Fruit fly (Drosophila melanogaster) whole organism, embryonic: ENCODE data around the gene dUTPase.

Experiments used
- B-H1 ChIP-seq: fragments of 200-800 bp; sonication (Bioruptor generic); IDR thresholded peaks from 3 replicates; pipeline ENCODE4 v1.3.6; 2022; ENCODE audit warnings: missing biosample characterization, missing genetic modification characterization
- Bgb ChIP-seq: fragments of 200-800 bp; sonication (Bioruptor generic); IDR thresholded peaks from 2 replicates; pipeline ENCODE4 v1.3.6; 2022; ENCODE audit warnings: missing biosample characterization, missing genetic modification characterization; ENCODE audit not compliant: partially characterized antibody
- CG10366 ChIP-seq: fragments of 200-800 bp; sonication (Bioruptor generic); IDR thresholded peaks from 2 replicates; pipeline ENCODE4 v1.3.6; 2022; ENCODE audit warnings: missing biosample characterization, missing genetic modification characterization
- CG10565 ChIP-seq: fragments of 200-800 bp; sonication (Bioruptor generic); optimal IDR thresholded peaks from 3 replicates; lab custom pipeline; 2016; ENCODE audit warnings: missing biosample characterization, mild to moderate bottlenecking, missing genetic modification characterization
- CG12219 ChIP-seq: fragments of 200-800 bp; sonication (Bioruptor generic); optimal IDR thresholded peaks from 3 replicates; lab custom pipeline; 2018; ENCODE audit warnings: missing biosample characterization, mild to moderate bottlenecking, missing genetic modification characterization
- CG12299 ChIP-seq: fragments of 200-800 bp; sonication (Bioruptor generic); optimal IDR thresholded peaks from 2 replicates; lab custom pipeline; 2018; ENCODE audit warnings: missing biosample characterization, mild to moderate bottlenecking, missing genetic modification characterization
- CG12942 ChIP-seq: fragments of 200-800 bp; sonication (Bioruptor generic); optimal IDR thresholded peaks from 3 replicates; lab custom pipeline; 2016; ENCODE audit warnings: missing biosample characterization, missing genetic modification characterization
- CG13894 ChIP-seq: fragments of 200-800 bp; sonication (Bioruptor generic); optimal IDR thresholded peaks from 3 replicates; lab custom pipeline; 2018; ENCODE audit warnings: missing biosample characterization, mild to moderate bottlenecking, missing genetic modification characterization, moderate library complexity
- CG14860 ChIP-seq: fragments of 200-800 bp; sonication (Bioruptor generic); IDR thresholded peaks from 3 replicates; pipeline ENCODE4 v1.3.6; 2022; ENCODE audit warnings: missing biosample characterization, missing genetic modification characterization; ENCODE audit not compliant: partially characterized antibody
- CG15514 ChIP-seq: fragments of 200-800 bp; sonication (Bioruptor generic); optimal IDR thresholded peaks from 3 replicates; lab custom pipeline; 2017; ENCODE audit warnings: missing biosample characterization, missing genetic modification characterization, mild to moderate bottlenecking, moderate library complexity, missing genetic modification reagents
- CG15601 ChIP-seq: fragments of 200-800 bp; sonication (Bioruptor generic); optimal IDR thresholded peaks from 3 replicates; lab custom pipeline; 2019; ENCODE audit warnings: missing biosample characterization, mild to moderate bottlenecking, missing genetic modification characterization, moderate library complexity
- CG16813 ChIP-seq: fragments of 200-800 bp; sonication (Bioruptor generic); IDR thresholded peaks from 3 replicates; pipeline ENCODE4 v1.3.6; 2022; ENCODE audit warnings: missing biosample characterization, missing genetic modification characterization; ENCODE audit not compliant: partially characterized antibody
- CG16815 ChIP-seq: fragments of 200-800 bp; sonication (Bioruptor generic); optimal IDR thresholded peaks from 3 replicates; lab custom pipeline; 2017; ENCODE audit warnings: missing biosample characterization, mild to moderate bottlenecking, missing genetic modification characterization
- CG17612 ChIP-seq: fragments of 200-800 bp; sonication (Bioruptor generic); IDR thresholded peaks from 2 replicates; pipeline ENCODE4 v1.3.6; 2022; ENCODE audit warnings: missing biosample characterization, missing genetic modification characterization
- CG17912 ChIP-seq: fragments of 200-800 bp; sonication (Bioruptor generic); optimal IDR thresholded peaks from 2 replicates; lab custom pipeline; 2018; ENCODE audit warnings: missing biosample characterization, mild to moderate bottlenecking, missing genetic modification characterization
- CG2889 ChIP-seq: fragments of 200-800 bp; sonication (Bioruptor generic); IDR thresholded peaks from 3 replicates; pipeline ENCODE4 v1.3.6; 2022; ENCODE audit warnings: missing biosample characterization, missing genetic modification characterization
- CG31388 ChIP-seq: fragments of 200-800 bp; sonication (Bioruptor generic); optimal IDR thresholded peaks from 2 replicates; lab custom pipeline; 2016; ENCODE audit warnings: missing biosample characterization, missing genetic modification characterization
- CG4404 ChIP-seq: fragments of 200-800 bp; sonication (Bioruptor generic); IDR thresholded peaks from 2 replicates; pipeline ENCODE4 v1.3.6; 2022; ENCODE audit warnings: missing biosample characterization, missing genetic modification characterization
- CG6765 ChIP-seq: fragments of 200-800 bp; sonication (Bioruptor generic); optimal IDR thresholded peaks from 3 replicates; lab custom pipeline; 2017; ENCODE audit warnings: missing biosample characterization, mild to moderate bottlenecking, missing genetic modification characterization
- CG9609 ChIP-seq: fragments of 200-800 bp; sonication (Bioruptor generic); optimal IDR thresholded peaks from 3 replicates; lab custom pipeline; 2016; ENCODE audit warnings: missing biosample characterization, missing genetic modification characterization
- CG9932 ChIP-seq: fragments of 200-800 bp; sonication (Bioruptor generic); IDR thresholded peaks from 2 replicates; pipeline ENCODE4 v1.3.6; 2022; ENCODE audit warnings: missing biosample characterization, missing genetic modification characterization
- CkIIα-i1 ChIP-seq: fragments of 200-800 bp; sonication (Bioruptor generic); IDR thresholded peaks from 2 replicates; pipeline ENCODE4 v1.3.6; 2022; ENCODE audit warnings: missing biosample characterization, missing genetic modification characterization
- D19A ChIP-seq: fragments of 200-800 bp; optimal IDR thresholded peaks from 3 replicates; lab custom pipeline; 2019; ENCODE audit warnings: missing biosample characterization, mild to moderate bottlenecking, missing genetic modification characterization, moderate library complexity
- Dek ChIP-seq: fragments of 200-800 bp; sonication (Bioruptor generic); optimal IDR thresholded peaks from 3 replicates; lab custom pipeline; 2019; ENCODE audit warnings: missing biosample characterization, mild to moderate bottlenecking, missing genetic modification characterization, moderate library complexity
- Doc3 ChIP-seq: fragments of 200-800 bp; sonication (Bioruptor generic); IDR thresholded peaks from 3 replicates; pipeline ENCODE4 v1.3.6; 2022; ENCODE audit warnings: missing biosample characterization, missing genetic modification characterization; ENCODE audit not compliant: partially characterized antibody
- Ets97D ChIP-seq: fragments of 200-800 bp; sonication (Bioruptor generic); optimal IDR thresholded peaks from 3 replicates; lab custom pipeline; 2016; ENCODE audit warnings: missing biosample characterization, missing genetic modification characterization
- Fer3 ChIP-seq: fragments of 200-800 bp; sonication (Bioruptor generic); optimal IDR thresholded peaks from 2 replicates; lab custom pipeline; 2018; ENCODE audit warnings: missing biosample characterization, mild to moderate bottlenecking, missing genetic modification characterization, moderate library complexity
- HLHmδ ChIP-seq: fragments of 200-800 bp; sonication (Bioruptor generic); optimal IDR thresholded peaks from 2 replicates; lab custom pipeline; 2018; ENCODE audit warnings: missing biosample characterization, mild to moderate bottlenecking, missing genetic modification characterization, moderate library complexity
- HmgD ChIP-seq: fragments of 200-800 bp; sonication (Bioruptor generic); optimal IDR thresholded peaks from 3 replicates; lab custom pipeline; 2016; ENCODE audit warnings: missing biosample characterization, missing genetic modification characterization
- HmgZ ChIP-seq: fragments of 200-800 bp; sonication (Bioruptor generic); optimal IDR thresholded peaks from 2 replicates; lab custom pipeline; 2018; ENCODE audit warnings: missing biosample characterization, mild to moderate bottlenecking, missing genetic modification characterization
- Hsf ChIP-seq: fragments of 200-800 bp; sonication (Bioruptor generic); optimal IDR thresholded peaks from 3 replicates; lab custom pipeline; 2016; ENCODE audit warnings: missing biosample characterization, missing genetic modification characterization
- Mrtf ChIP-seq: fragments of 200-800 bp; sonication (Bioruptor generic); IDR thresholded peaks from 3 replicates; pipeline ENCODE4 v1.3.6; 2022; ENCODE audit warnings: missing biosample characterization, missing genetic modification characterization
- NFAT ChIP-seq: fragments of 200-800 bp; sonication (Bioruptor generic); IDR thresholded peaks from 2 replicates; pipeline ENCODE4 v1.3.6; 2022; ENCODE audit warnings: missing biosample characterization, missing genetic modification characterization
- Sry-δ ChIP-seq: fragments of 200-800 bp; sonication (Bioruptor generic); optimal IDR thresholded peaks from 2 replicates; lab custom pipeline; 2016; ENCODE audit warnings: missing biosample characterization, missing genetic modification characterization
- al ChIP-seq: fragments of 200-800 bp; sonication (Bioruptor generic); IDR thresholded peaks from 2 replicates; pipeline ENCODE4 v1.3.6; 2022; ENCODE audit warnings: missing biosample characterization, missing genetic modification characterization
- bsh ChIP-seq, 2 experiments: fragments of 200-800 bp; sonication (Bioruptor generic); optimal IDR thresholded peaks; 2 replicates each; lab custom pipeline; 2017 to 2018; ENCODE audit warnings: mild to moderate bottlenecking in 2 of 2, missing biosample characterization in 2 of 2, missing genetic modification characterization in 2 of 2, moderate library complexity in 1 of 2
- crc ChIP-seq: fragments of 200-800 bp; sonication (Bioruptor generic); optimal IDR thresholded peaks from 2 replicates; lab custom pipeline; 2016; ENCODE audit warnings: missing biosample characterization, missing genetic modification characterization
- danr ChIP-seq: fragments of 200-800 bp; sonication (Bioruptor generic); IDR thresholded peaks from 2 replicates; pipeline ENCODE4 v1.3.6; 2022; ENCODE audit warnings: missing biosample characterization, missing genetic modification characterization
- dm ChIP-seq: fragments of 200-800 bp; sonication (Bioruptor generic); optimal IDR thresholded peaks from 3 replicates; lab custom pipeline; 2016; ENCODE audit warnings: missing biosample characterization, missing genetic modification characterization
- fu2 ChIP-seq: fragments of 200-800 bp; sonication (Bioruptor generic); optimal IDR thresholded peaks from 2 replicates; lab custom pipeline; 2016; ENCODE audit warnings: missing biosample characterization, missing genetic modification characterization
- gsb-n ChIP-seq: fragments of 200-800 bp; sonication (Bioruptor generic); optimal IDR thresholded peaks from 3 replicates; lab custom pipeline; 2018; ENCODE audit warnings: missing biosample characterization, mild to moderate bottlenecking, missing genetic modification characterization
- jumu ChIP-seq: fragments of 200-800 bp; sonication (Bioruptor generic); optimal IDR thresholded peaks from 3 replicates; lab custom pipeline; 2016; ENCODE audit warnings: missing biosample characterization, missing genetic modification characterization
- mld ChIP-seq: fragments of 200-800 bp; sonication (Bioruptor generic); IDR thresholded peaks from 3 replicates; pipeline ENCODE4 v1.3.6; 2022; ENCODE audit warnings: missing biosample characterization, missing genetic modification characterization; ENCODE audit not compliant: partially characterized antibody
- odd ChIP-seq: fragments of 200-800 bp; sonication (Bioruptor generic); optimal IDR thresholded peaks from 2 replicates; lab custom pipeline; 2017; ENCODE audit warnings: missing biosample characterization, mild to moderate bottlenecking, missing genetic modification characterization
- pnt ChIP-seq: fragments of 200-800 bp; sonication (Bioruptor generic); optimal IDR thresholded peaks from 3 replicates; lab custom pipeline; 2016; ENCODE audit warnings: missing biosample characterization, missing genetic modification characterization
- slou ChIP-seq: fragments of 200-800 bp; sonication (Bioruptor generic); optimal IDR thresholded peaks from 3 replicates; lab custom pipeline; 2016; ENCODE audit warnings: missing biosample characterization, missing genetic modification characterization
- tll ChIP-seq, 2 experiments: fragments of 200-800 bp in 1 of 2; fragments of >200 bp in 1 of 2; sonication (Bioruptor generic) in 1 of 2; optimal IDR thresholded peaks; 2 replicates each; lab custom pipeline; 2017 to 2019; ENCODE audit warnings: missing biosample characterization in 2 of 2, missing genetic modification characterization in 2 of 2, mild to moderate bottlenecking in 1 of 2, moderate library complexity in 1 of 2
- toy ChIP-seq: fragments of 200-800 bp; sonication (Bioruptor generic); IDR thresholded peaks from 2 replicates; pipeline ENCODE4 v1.3.6; 2022; ENCODE audit warnings: missing biosample characterization, missing genetic modification characterization
- usp ChIP-seq: fragments of >200 bp; optimal IDR thresholded peaks from 2 replicates; lab custom pipeline; 2017; ENCODE audit warnings: missing biosample characterization, missing genetic modification characterization

dUTPase gene

DNA sequence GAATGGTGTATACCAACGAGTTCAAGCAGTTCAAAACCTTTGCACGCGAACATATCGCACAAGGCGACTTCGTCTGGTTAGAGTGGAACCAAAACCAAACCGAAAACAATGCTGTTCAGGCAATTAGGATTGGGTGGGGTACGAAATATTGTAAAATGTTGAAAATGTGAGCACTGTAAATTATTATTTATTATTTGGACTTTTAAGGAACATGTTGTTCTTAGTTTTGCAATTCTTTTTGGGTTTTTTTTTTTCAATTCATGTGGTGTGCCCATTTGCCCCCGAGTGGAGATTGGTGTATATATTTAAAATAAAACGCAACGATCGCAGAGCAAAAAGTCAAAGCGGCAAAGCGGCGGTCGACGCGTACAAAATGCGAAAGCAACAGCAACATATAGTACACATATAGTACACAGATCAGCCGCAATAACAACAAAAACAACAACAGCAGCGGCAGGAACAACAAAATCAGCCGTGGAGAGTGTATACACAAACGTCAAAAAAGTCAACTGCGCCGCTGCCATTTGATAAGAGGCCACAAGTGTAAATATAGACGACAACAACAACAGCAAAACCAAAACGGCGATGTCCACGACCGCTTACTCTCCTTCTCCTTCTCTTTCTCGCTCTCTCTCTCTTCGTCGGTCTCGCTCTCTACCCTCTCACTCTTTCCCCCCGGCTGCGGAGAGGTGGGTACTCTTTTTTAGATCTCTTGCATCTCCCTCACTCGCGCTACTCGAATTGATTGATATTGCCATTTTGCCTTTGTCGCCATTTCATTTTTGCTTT, 33.8 kb downstream of the dUTPase start (continued):
- TF ChIP-seq CG9932 (GFP tag; lab: Robert Waterston, UW): 0 out of 2 replicates have a peak, but pooled peaks have one; percentile 5
- peak; percentile 44 for TF ChIP-seq CG15601 (tag; lab: Kevin White, UChicago)
- TF ChIP-seq Dek (tag; lab: Kevin White, UChicago): peak; percentile 13
- TF ChIP-seq Hsf (GFP tag; lab: Kevin White, UChicago): peak; percentile 14
- peak; percentile 60 for TF ChIP-seq odd (GFP tag; lab: Kevin White, UChicago)
- peak; percentile 43; the same call in 1 of the 2 replicates for TF ChIP-seq CG10366 (GFP tag; lab: Robert Waterston, UW)
- TF ChIP-seq Ets97D (GFP tag; lab: Kevin White, UChicago): no peak
- no peak for TF ChIP-seq jumu (GFP tag; lab: Kevin White, UChicago)
- TF ChIP-seq Mrtf (GFP tag; lab: Robert Waterston, UW): no peak
- no peak for TF ChIP-seq tll (GFP tag; optimal IDR thresholded peaks at IDR 0.05; lab: Kevin White, UChicago)
- no peak for TF ChIP-seq Doc3 (GFP tag; lab: Robert Waterston, UW)
- no peak for TF ChIP-seq danr (GFP tag; lab: Robert Waterston, UW)
- TF ChIP-seq CG16813 (GFP tag; lab: Robert Waterston, UW): no peak
- no peak for TF ChIP-seq CG10565
- no peak for TF ChIP-seq CG31388 (GFP tag; lab: Kevin White, UChicago)
- peak; percentile 19 for TF ChIP-seq HLHmδ (GFP tag; lab: Kevin White, UChicago)
- TF ChIP-seq CG4404 (GFP tag; lab: Robert Waterston, UW): no peak
- TF ChIP-seq gsb-n (tag; lab: Kevin White, UChicago): no peak
- peak; percentile 41 for TF ChIP-seq CG15514
- 0 out of 2 replicates have a peak, but pooled peaks have one; percentile 22 for TF ChIP-seq Bgb (GFP tag; lab: Robert Waterston, UW)
- no peak for TF ChIP-seq CG9609
- no peak for TF ChIP-seq crc
- TF ChIP-seq CG2889 (GFP tag; lab: Robert Waterston, UW): no peak
- TF ChIP-seq Sry-δ (GFP tag; lab: Kevin White, UChicago): no peak
- no peak for TF ChIP-seq CG13894 (tag; lab: Kevin White, UChicago)
- TF ChIP-seq pnt (GFP tag; lab: Kevin White, UChicago): no peak
- peak; percentile 54 for TF ChIP-seq HmgZ (tag; lab: Kevin White, UChicago)
- no peak for TF ChIP-seq HmgD (GFP tag; lab: Kevin White, UChicago)
- TF ChIP-seq CG17912 (GFP tag; lab: Kevin White, UChicago): no peak
- no peak for TF ChIP-seq dm (GFP tag; lab: Kevin White, UChicago)
- TF ChIP-seq CG16815 (GFP tag; lab: Kevin White, UChicago): peak; percentile 41
- 0 out of 2 replicates have a peak, but pooled peaks have one; percentile 18 for TF ChIP-seq al (GFP tag; lab: Robert Waterston, UW)
- peak; percentile 36 for TF ChIP-seq CG12219 (GFP tag; lab: Kevin White, UChicago)
- TF ChIP-seq CG12942 (GFP tag; lab: Kevin White, UChicago): no peak
- no peak for TF ChIP-seq mld (GFP tag; lab: Robert Waterston, UW)
- TF ChIP-seq Fer3 (tag; lab: Kevin White, UChicago): peak; percentile 21
- TF ChIP-seq slou: no peak
- TF ChIP-seq CkIIα-i1 (GFP tag; lab: Robert Waterston, UW): no peak
- no peak; the same call in 1 of the 3 replicates for TF ChIP-seq B-H1
- no peak for TF ChIP-seq CG14860 (GFP tag; lab: Robert Waterston, UW)
- no peak for TF ChIP-seq toy (GFP tag; lab: Robert Waterston, UW)
- peak; percentile 71 for TF ChIP-seq D19A (tag; lab: Kevin White, UChicago)
- peak; percentile 42 to 49 for TF ChIP-seq bsh (GFP tag; optimal IDR thresholded peaks at IDR 0.05; lab: Kevin White, UChicago)
- TF ChIP-seq CG12299 (tag; lab: Kevin White, UChicago): peak; percentile 18
- no peak for TF ChIP-seq fu2 (GFP tag; lab: Kevin White, UChicago)
- TF ChIP-seq NFAT (GFP tag; lab: Robert Waterston, UW): no peak
- TF ChIP-seq usp (GFP tag; lab: Kevin White, UChicago): no peak
- TF ChIP-seq CG17612 (GFP tag; lab: Robert Waterston, UW): no peak
- peak; percentile 27 for TF ChIP-seq CG6765 (GFP tag; lab: Kevin White, UChicago)
